Worm (Caenorhabditis elegans) whole organism, early embryonic: ENCODE measurements around the gene acd-4.

Experiments
- B0310.2 ChIP-seq: sonication (generic microtip); optimal IDR thresholded peaks from 2 replicates; lab custom pipeline; 2016; ENCODE audit warnings: mild to moderate bottlenecking, missing genetic modification characterization, missing compliant biosample characterization
- F13C5.2 ChIP-seq: sonication (generic microtip); optimal IDR thresholded peaks from 2 replicates; lab custom pipeline; 2017; ENCODE audit warnings: mild to moderate bottlenecking, missing genetic modification characterization, inconsistent platforms, missing compliant biosample characterization
- aly-1 ChIP-seq: sonication (generic microtip); optimal IDR thresholded peaks from 2 replicates; lab custom pipeline; 2016; ENCODE audit warnings: missing genetic modification characterization, missing compliant biosample characterization
- ama-1 ChIP-seq: fragments of 150-350 bp; optimal IDR thresholded peaks from 2 replicates; lab custom pipeline; 2014
- ceh-13 ChIP-seq: fragments of 200-800 bp; sonication (Bioruptor generic); optimal IDR thresholded peaks from 2 replicates; lab custom pipeline; 2018; ENCODE audit warnings: mild to moderate bottlenecking, missing genetic modification characterization, missing compliant biosample characterization
- ceh-36 ChIP-seq: sonication (generic microtip); optimal IDR thresholded peaks from 2 replicates; lab custom pipeline; 2016; ENCODE audit warnings: missing genetic modification characterization, inconsistent platforms, missing compliant biosample characterization
- ets-7 ChIP-seq: sonication (generic microtip); optimal IDR thresholded peaks from 2 replicates; lab custom pipeline; 2016; ENCODE audit warnings: missing genotype, missing genetic modification characterization, missing compliant biosample characterization
- flt-1 ChIP-seq: fragments of 200-800 bp; sonication (Bioruptor generic); IDR thresholded peaks from 2 replicates; pipeline ENCODE4 v1.3.6; 2022; ENCODE audit warnings: missing genetic modification characterization, missing compliant biosample characterization
- hmbx-1 ChIP-seq: sonication (generic microtip); optimal IDR thresholded peaks from 2 replicates; lab custom pipeline; 2016; ENCODE audit warnings: mild to moderate bottlenecking, missing genetic modification characterization, missing compliant biosample characterization
- hmg-4 ChIP-seq: fragments of 200-800 bp; sonication (Bioruptor generic); optimal IDR thresholded peaks from 2 replicates; lab custom pipeline; 2018; ENCODE audit warnings: mild to moderate bottlenecking, missing genetic modification characterization, missing compliant biosample characterization
- hnd-1 ChIP-seq: sonication (generic microtip); optimal IDR thresholded peaks from 2 replicates; lab custom pipeline; 2016; ENCODE audit warnings: missing genetic modification characterization, missing compliant biosample characterization
- pes-1 ChIP-seq: fragments of 200-800 bp; sonication (Bioruptor generic); IDR thresholded peaks from 2 replicates; pipeline ENCODE4 v1.3.6; 2022; ENCODE audit warnings: missing genetic modification reagents, missing genetic modification characterization, missing compliant biosample characterization
- scrt-1 ChIP-seq: fragments of 200-800 bp; sonication (Bioruptor generic); IDR thresholded peaks from 2 replicates; pipeline ENCODE4 v1.3.6; 2022; ENCODE audit warnings: missing genetic modification characterization, missing compliant biosample characterization
- sea-1 ChIP-seq: fragments of 200-800 bp; sonication (Bioruptor generic); conservative IDR thresholded peaks from 2 replicates; pipeline ENCODE4 v1.3.6; 2022; ENCODE audit warnings: missing genetic modification characterization, missing compliant biosample characterization
- tbx-11 ChIP-seq: fragments of 200-800 bp; sonication (Bioruptor generic); IDR thresholded peaks from 2 replicates; pipeline ENCODE4 v1.3.6; 2022; ENCODE audit warnings: missing genetic modification characterization, missing compliant biosample characterization
- tbx-37 ChIP-seq: fragments of 200-800 bp; sonication (Bioruptor generic); conservative IDR thresholded peaks from 2 replicates; pipeline ENCODE4 v1.3.6; 2022; ENCODE audit warnings: missing genetic modification reagents, missing genetic modification characterization, missing compliant biosample characterization
- tra-4 ChIP-seq: sonication (generic microtip); optimal IDR thresholded peaks from 2 replicates; lab custom pipeline; 2017; ENCODE audit warnings: missing genetic modification characterization, missing compliant biosample characterization

Gene acd-4

ce11 chrV:8648251-8648650 lies 10.2 kb downstream of the acd-4 start:
- TF ChIP-seq ceh-13 (GFP tag; lab: Kevin White, UChicago) (no peak), flt-1 (no peak), sea-1 (no peak), ama-1 (no peak), hmg-4 (no peak), B0310.2 (no peak), tbx-11 (no peak), hmbx-1 (tag; lab: Kevin White, UChicago) (no peak), tbx-37 (GFP tag; lab: Robert Waterston, UW) (no peak), ceh-36 (tag; lab: Kevin White, UChicago) (no peak), aly-1 (tag; lab: Kevin White, UChicago) (no peak), F13C5.2 (tag; lab: Kevin White, UChicago) (no peak), tra-4 (tag; lab: Kevin White, UChicago) (no peak)

ce11 chrV:8650365-8650764 lies 12.3 kb downstream of the acd-4 start:
- TF ChIP-seq tbx-11, result no peak
- TF ChIP-seq ceh-36 (tag; lab: Kevin White, UChicago), result no peak
- TF ChIP-seq aly-1 (tag; lab: Kevin White, UChicago), result no peak
- TF ChIP-seq hmbx-1 (tag; lab: Kevin White, UChicago), result no peak
- no peak for TF ChIP-seq tra-4 (tag; lab: Kevin White, UChicago)
- no peak for TF ChIP-seq F13C5.2 (tag; lab: Kevin White, UChicago)
- no peak for TF ChIP-seq hnd-1
- no peak for TF ChIP-seq B0310.2
- no peak for TF ChIP-seq ets-7 (tag; lab: Kevin White, UChicago)
- TF ChIP-seq ceh-13 (GFP tag; lab: Kevin White, UChicago), result no peak
- no peak for TF ChIP-seq scrt-1
- no peak for TF ChIP-seq hmg-4
- TF ChIP-seq flt-1, result no peak
- TF ChIP-seq ama-1, result no peak

- TF ChIP-seq hnd-1, result no peak
- TF ChIP-seq B0310.2, result no peak
These were observed 13.1 kb downstream of the acd-4 start for ce11 chrV:8651007-8651711.

- TF ChIP-seq tra-4 (tag; lab: Kevin White, UChicago) (no peak), ceh-36 (tag; lab: Kevin White, UChicago) (no peak), ceh-13 (GFP tag; lab: Kevin White, UChicago) (no peak), ama-1 (no peak), B0310.2 (no peak), scrt-1 (no peak), tbx-37 (GFP tag; lab: Robert Waterston, UW) (no peak), pes-1 (GFP tag; lab: Robert Waterston, UW) (no peak), hmbx-1 (tag; lab: Kevin White, UChicago) (no peak), hmg-4 (no peak), hnd-1 (no peak), flt-1 (no peak), ets-7 (tag; lab: Kevin White, UChicago) (no peak), aly-1 (tag; lab: Kevin White, UChicago) (no peak), sea-1 (no peak)
These were observed 14.2 kb downstream of the acd-4 start for ce11 chrV:8652177-8652576.

ce11 chrV:8653080-8653821 lies 15.2 kb downstream of the acd-4 start:
- TF ChIP-seq ama-1, result no peak
- no peak for TF ChIP-seq F13C5.2 (tag; lab: Kevin White, UChicago)
- TF ChIP-seq tra-4 (tag; lab: Kevin White, UChicago), result no peak
- TF ChIP-seq sea-1, result no peak
- TF ChIP-seq flt-1, result no peak
- no peak for TF ChIP-seq hnd-1
- no peak for TF ChIP-seq aly-1 (tag; lab: Kevin White, UChicago)
- TF ChIP-seq ceh-13 (GFP tag; lab: Kevin White, UChicago), result no peak
- no peak for TF ChIP-seq hmg-4
- no peak for TF ChIP-seq ets-7 (tag; lab: Kevin White, UChicago)
- no peak for TF ChIP-seq tbx-37 (GFP tag; lab: Robert Waterston, UW)
- TF ChIP-seq pes-1 (GFP tag; lab: Robert Waterston, UW), result no peak
- no peak for TF ChIP-seq ceh-36 (tag; lab: Kevin White, UChicago)
- no peak for TF ChIP-seq B0310.2

ce11 chrV:8654460-8655419 lies 16.7 kb downstream of the acd-4 start:
- TF ChIP-seq ceh-13 (GFP tag; lab: Kevin White, UChicago) (no peak), ets-7 (tag; lab: Kevin White, UChicago) (no peak), hnd-1 (no peak), scrt-1 (no peak), aly-1 (tag; lab: Kevin White, UChicago) (no peak), pes-1 (GFP tag; lab: Robert Waterston, UW) (no peak), tbx-37 (GFP tag; lab: Robert Waterston, UW) (no peak), F13C5.2 (tag; lab: Kevin White, UChicago) (no peak), tra-4 (tag; lab: Kevin White, UChicago) (no peak), flt-1 (no peak), ama-1 (no peak), B0310.2 (no peak)

ce11 chrV:8657911-8658310 lies 19.9 kb downstream of the acd-4 start:
- TF ChIP-seq B0310.2 (no peak), sea-1 (no peak), F13C5.2 (tag; lab: Kevin White, UChicago) (no peak), tbx-37 (GFP tag; lab: Robert Waterston, UW) (no peak), ama-1 (no peak), ceh-36 (tag; lab: Kevin White, UChicago) (no peak), ceh-13 (GFP tag; lab: Kevin White, UChicago) (no peak), aly-1 (tag; lab: Kevin White, UChicago) (no peak), scrt-1 (no peak), tra-4 (tag; lab: Kevin White, UChicago) (no peak), tbx-11 (no peak), ets-7 (tag; lab: Kevin White, UChicago) (no peak), pes-1 (GFP tag; lab: Robert Waterston, UW) (no peak), flt-1 (no peak), hmbx-1 (tag; lab: Kevin White, UChicago) (no peak), hnd-1 (no peak), hmg-4 (no peak)
